Fruit fly (Drosophila melanogaster) whole organism, pupa: ENCODE measurements around the gene CG4829.

Experiments
- CG13204 ChIP-seq: fragments of 200-800 bp; sonication (Bioruptor generic); optimal IDR thresholded peaks from 2 replicates; lab custom pipeline; 2018; ENCODE audit warnings: missing biosample characterization, mild to moderate bottlenecking, missing genetic modification characterization, moderate library complexity
- CG14655 ChIP-seq: fragments of 200-800 bp; sonication (Bioruptor generic); optimal IDR thresholded peaks from 3 replicates; lab custom pipeline; 2017; ENCODE audit warnings: mild to moderate bottlenecking, missing biosample characterization, missing genetic modification reagents, missing genetic modification characterization
- CG15710 ChIP-seq: fragments of 200-800 bp; sonication (Bioruptor generic); optimal IDR thresholded peaks from 2 replicates; lab custom pipeline; 2018; ENCODE audit warnings: missing biosample characterization, mild to moderate bottlenecking, missing genetic modification characterization, moderate library complexity
- CG32121 ChIP-seq: fragments of 200-800 bp; sonication (Bioruptor generic); IDR thresholded peaks from 2 replicates; pipeline ENCODE4 v1.3.6; 2022; ENCODE audit warnings: missing biosample characterization, missing genetic modification characterization
- CG4496 ChIP-seq: fragments of 200-800 bp; sonication (Bioruptor generic); IDR thresholded peaks from 3 replicates; pipeline ENCODE4 v1.3.6; 2022; ENCODE audit warnings: missing biosample characterization, missing genetic modification characterization
- CG8159 ChIP-seq: fragments of 200-800 bp; sonication (Bioruptor generic); optimal IDR thresholded peaks from 3 replicates; lab custom pipeline; 2018; ENCODE audit warnings: missing biosample characterization, mild to moderate bottlenecking, missing genetic modification characterization, moderate library complexity
- EcR ChIP-seq: fragments of 200-800 bp; sonication (Bioruptor generic); optimal IDR thresholded peaks from 3 replicates; lab custom pipeline; 2019; ENCODE audit warnings: missing biosample characterization, missing genetic modification characterization, mild to moderate bottlenecking, moderate library complexity, missing genetic modification reagents
- Ets98B ChIP-seq: fragments of 200-800 bp; sonication (Bioruptor generic); IDR thresholded peaks from 2 replicates; pipeline ENCODE4 v1.3.6; 2022; ENCODE audit warnings: missing biosample characterization, missing genetic modification characterization
- Pif1B ChIP-seq: fragments of 200-800 bp; sonication (Bioruptor generic); optimal IDR thresholded peaks from 3 replicates; lab custom pipeline; 2016; ENCODE audit warnings: missing biosample characterization, missing genetic modification characterization

- no peak for TF ChIP-seq CG15710 (tag; lab: Kevin White, UChicago)
- no peak for TF ChIP-seq CG8159
- no peak for TF ChIP-seq CG13204 (GFP tag; lab: Kevin White, UChicago)
- no peak for TF ChIP-seq CG14655 (GFP tag; lab: Kevin White, UChicago)
- TF ChIP-seq Pif1B (GFP tag; lab: Kevin White, UChicago) = no peak
- no peak for TF ChIP-seq Ets98B (GFP tag; lab: Robert Waterston, UW)
- TF ChIP-seq CG32121 (GFP tag; lab: Robert Waterston, UW) = no peak
- no peak for TF ChIP-seq CG4496 (GFP tag; lab: Robert Waterston, UW)
- TF ChIP-seq EcR (GFP tag; lab: Kevin White, UChicago) = no peak
Observed at dm6 chrX:16874671-16875070, 63.2 kb downstream of the CG4829 start.
